Fruit fly (Drosophila melanogaster) whole organism, prepupa: ENCODE measurements around the gene CG15336.

ENCODE experiments used
- Blimp-1 ChIP-seq: fragments of 200-800 bp; sonication (Bioruptor generic); optimal IDR thresholded peaks from 3 replicates; lab custom pipeline; 2017; ENCODE audit warnings: missing biosample characterization, missing genetic modification characterization, mild to moderate bottlenecking, moderate library complexity, missing genetic modification reagents
- CG10631 ChIP-seq: fragments of 200-800 bp; sonication (Bioruptor generic); optimal IDR thresholded peaks from 2 replicates; lab custom pipeline; 2016; ENCODE audit warnings: missing biosample characterization, missing genetic modification characterization
- CG10669 ChIP-seq: fragments of 200-800 bp; sonication (Bioruptor generic); optimal IDR thresholded peaks from 3 replicates; lab custom pipeline; 2018; ENCODE audit warnings: missing biosample characterization, mild to moderate bottlenecking, missing genetic modification characterization, moderate library complexity
- CG11294 ChIP-seq: fragments of 200-800 bp; sonication (Bioruptor generic); IDR thresholded peaks from 2 replicates; pipeline ENCODE4 v1.3.6; 2022; ENCODE audit warnings: missing biosample characterization, missing genetic modification characterization
- CG16779 ChIP-seq: fragments of 200-800 bp; sonication (Bioruptor generic); optimal IDR thresholded peaks from 3 replicates; lab custom pipeline; 2017; ENCODE audit warnings: missing biosample characterization, mild to moderate bottlenecking, missing genetic modification characterization
- CG3032 ChIP-seq: fragments of 200-800 bp; optimal IDR thresholded peaks from 2 replicates; lab custom pipeline; 2019; ENCODE audit warnings: missing biosample characterization, mild to moderate bottlenecking, missing genetic modification characterization, moderate library complexity
- CG32006 ChIP-seq: fragments of 200-800 bp; sonication (Bioruptor generic); optimal IDR thresholded peaks from 3 replicates; lab custom pipeline; 2017; ENCODE audit warnings: missing biosample characterization, mild to moderate bottlenecking, missing genetic modification characterization
- CG34406 ChIP-seq: fragments of 200-800 bp; sonication (Bioruptor generic); optimal IDR thresholded peaks from 3 replicates; lab custom pipeline; 2016; ENCODE audit warnings: missing biosample characterization, missing genetic modification characterization
- CG3919 ChIP-seq: fragments of 200-800 bp; sonication (Bioruptor generic); optimal IDR thresholded peaks from 3 replicates; lab custom pipeline; 2016; ENCODE audit warnings: missing biosample characterization, missing genetic modification characterization
- CG4318 ChIP-seq: fragments of 200-800 bp; sonication (Bioruptor generic); optimal IDR thresholded peaks from 3 replicates; lab custom pipeline; 2017; ENCODE audit warnings: missing biosample characterization, mild to moderate bottlenecking, missing genetic modification characterization
- CG6276 ChIP-seq: fragments of 200-800 bp; sonication (Bioruptor generic); optimal IDR thresholded peaks from 2 replicates; lab custom pipeline; 2017; ENCODE audit warnings: missing biosample characterization, mild to moderate bottlenecking, missing genetic modification characterization
- CG6792 ChIP-seq: fragments of 200-800 bp; sonication (Bioruptor generic); optimal IDR thresholded peaks from 3 replicates; lab custom pipeline; 2016; ENCODE audit warnings: missing biosample characterization, missing genetic modification characterization
- CG6808 ChIP-seq: fragments of 200-800 bp; sonication (Bioruptor generic); optimal IDR thresholded peaks from 3 replicates; lab custom pipeline; 2017; ENCODE audit warnings: missing biosample characterization, missing genetic modification characterization, mild to moderate bottlenecking, moderate library complexity, missing genetic modification reagents
- CG8119 ChIP-seq: fragments of 200-800 bp; sonication (Bioruptor generic); IDR thresholded peaks from 3 replicates; pipeline ENCODE4 v1.3.6; 2022; ENCODE audit warnings: missing biosample characterization, missing genetic modification characterization
- CG8319 ChIP-seq: fragments of 200-800 bp; sonication (Bioruptor generic); optimal IDR thresholded peaks from 3 replicates; lab custom pipeline; 2016; ENCODE audit warnings: missing biosample characterization, missing genetic modification characterization
- CG8632 ChIP-seq: fragments of 200-800 bp; sonication (Bioruptor generic); optimal IDR thresholded peaks from 3 replicates; lab custom pipeline; 2016; ENCODE audit warnings: missing biosample characterization, missing genetic modification characterization
- CG9139 ChIP-seq: fragments of 200-800 bp; sonication (Bioruptor generic); optimal IDR thresholded peaks from 3 replicates; lab custom pipeline; 2017; ENCODE audit warnings: missing biosample characterization, mild to moderate bottlenecking, missing genetic modification characterization
- Eip78C ChIP-seq: fragments of 200-800 bp; sonication (Bioruptor generic); peaks from one replicate; lab custom pipeline; 2016; ENCODE audit warnings: missing biosample characterization, missing genetic modification characterization
- Gug ChIP-seq: fragments of 200-800 bp; sonication (Bioruptor generic); IDR thresholded peaks from 2 replicates; pipeline ENCODE4 v1.3.6; 2022; ENCODE audit warnings: missing biosample characterization, missing genetic modification characterization
- Lpt ChIP-seq: fragments of 200-800 bp; sonication (Bioruptor generic); optimal IDR thresholded peaks from 3 replicates; lab custom pipeline; 2016; ENCODE audit warnings: missing biosample characterization, missing genetic modification characterization
- Met ChIP-seq: fragments of 200-800 bp; sonication (Bioruptor generic); optimal IDR thresholded peaks from 3 replicates; lab custom pipeline; 2016; ENCODE audit warnings: missing biosample characterization, missing genetic modification characterization
- Smox ChIP-seq: fragments of 200-800 bp; sonication (Bioruptor generic); optimal IDR thresholded peaks from 3 replicates; lab custom pipeline; 2016; ENCODE audit warnings: missing biosample characterization, missing genetic modification characterization
- Sox102F ChIP-seq: fragments of 200-800 bp; sonication (Bioruptor generic); optimal IDR thresholded peaks from 2 replicates; lab custom pipeline; 2016; ENCODE audit warnings: missing biosample characterization, mild to moderate bottlenecking, missing genetic modification characterization
- Sox14 ChIP-seq: fragments of 200-800 bp; sonication (Bioruptor generic); optimal IDR thresholded peaks from 3 replicates; lab custom pipeline; 2016; ENCODE audit warnings: missing biosample characterization, missing genetic modification characterization
- achi ChIP-seq: fragments of 200-800 bp; sonication (Bioruptor generic); optimal IDR thresholded peaks from 3 replicates; lab custom pipeline; 2016; ENCODE audit warnings: missing biosample characterization, missing genetic modification characterization
- acj6 ChIP-seq: fragments of 200-800 bp; sonication (Bioruptor generic); optimal IDR thresholded peaks from 3 replicates; lab custom pipeline; 2016; ENCODE audit warnings: missing biosample characterization, missing genetic modification characterization
- cyc ChIP-seq: fragments of 200-800 bp; sonication (Bioruptor generic); optimal IDR thresholded peaks from 3 replicates; lab custom pipeline; 2016; ENCODE audit warnings: missing biosample characterization, missing genetic modification characterization
- dsx ChIP-seq: fragments of 200-800 bp; optimal IDR thresholded peaks from 3 replicates; lab custom pipeline; 2019; ENCODE audit warnings: missing biosample characterization, mild to moderate bottlenecking, missing genetic modification characterization, moderate library complexity; ENCODE audit not compliant: poor library complexity, severe bottlenecking
- esn ChIP-seq: fragments of 200-800 bp; sonication (Bioruptor generic); optimal IDR thresholded peaks from 2 replicates; lab custom pipeline; 2016; ENCODE audit warnings: missing biosample characterization, mild to moderate bottlenecking, missing genetic modification characterization, moderate library complexity
- fd85E ChIP-seq: fragments of 200-800 bp; sonication (Bioruptor generic); optimal IDR thresholded peaks from 3 replicates; lab custom pipeline; 2016; ENCODE audit warnings: missing biosample characterization, missing genetic modification characterization
- lz ChIP-seq: fragments of 200-800 bp; sonication (Bioruptor generic); optimal IDR thresholded peaks from 3 replicates; lab custom pipeline; 2016; ENCODE audit warnings: missing biosample characterization, missing genetic modification characterization
- spab ChIP-seq: fragments of 200-800 bp; sonication (Bioruptor generic); optimal IDR thresholded peaks from 2 replicates; lab custom pipeline; 2017; ENCODE audit warnings: missing biosample characterization, mild to moderate bottlenecking, missing genetic modification characterization, missing genetic modification reagents
- topi ChIP-seq: fragments of 200-800 bp; sonication (Bioruptor generic); optimal IDR thresholded peaks from 3 replicates; lab custom pipeline; 2016; ENCODE audit warnings: missing biosample characterization, missing genetic modification characterization

Gene CG15336

dm6 chrX:8143537-8143936, 4.2 kb upstream of the CG15336 start, which contains the start of gene CG17982 (continued):
- no peak for TF ChIP-seq CG9139 (GFP tag; lab: Kevin White, UChicago)
- peak; percentile 81 for TF ChIP-seq CG8319
- peak; percentile 94 for TF ChIP-seq CG3919 (GFP tag; lab: Kevin White, UChicago)
- peak; percentile 85 for TF ChIP-seq dsx (GFP tag; lab: Kevin White, UChicago)
- TF ChIP-seq CG6808 (GFP tag; lab: Kevin White, UChicago) = peak; percentile 85
- TF ChIP-seq fd85E (GFP tag; lab: Kevin White, UChicago) = peak; percentile 68
- no peak for TF ChIP-seq CG16779
- peak; percentile 94 for TF ChIP-seq lz (GFP tag; lab: Kevin White, UChicago)
- peak; percentile 96 for TF ChIP-seq Eip78C (GFP tag; lab: Kevin White, UChicago)
- peak; percentile 81 for TF ChIP-seq Gug (GFP tag; lab: Robert Waterston, UW)
- peak; percentile 91 for TF ChIP-seq acj6 (GFP tag; lab: Kevin White, UChicago)
- peak; percentile 95 for TF ChIP-seq Sox102F (GFP tag; lab: Kevin White, UChicago)
- peak; percentile 96 for TF ChIP-seq esn (GFP tag; lab: Kevin White, UChicago)
- peak; percentile 92 for TF ChIP-seq CG6276 (GFP tag; lab: Kevin White, UChicago)
- TF ChIP-seq CG8632 = peak; percentile 90
- peak; percentile 90 for TF ChIP-seq CG10631 (GFP tag; lab: Kevin White, UChicago)
- TF ChIP-seq Blimp-1 (GFP tag; lab: Kevin White, UChicago) = no peak
- TF ChIP-seq, all 60 proteins: peak for 52

- TF ChIP-seq achi (GFP tag; lab: Kevin White, UChicago) (no peak), topi (GFP tag; lab: Kevin White, UChicago) (peak; percentile 46), CG11294 (GFP tag; lab: Robert Waterston, UW) (no peak), CG3032 (tag; lab: Kevin White, UChicago) (peak; percentile 39), Sox14 (GFP tag; lab: Kevin White, UChicago) (peak; percentile 22), Met (GFP tag; lab: Kevin White, UChicago) (no peak), Lpt (GFP tag; lab: Kevin White, UChicago) (no peak), Eip78C (GFP tag; lab: Kevin White, UChicago) (peak; percentile 74), CG34406 (GFP tag; lab: Kevin White, UChicago) (no peak), CG6792 (GFP tag; lab: Kevin White, UChicago) (no peak), CG8119 (no peak), esn (GFP tag; lab: Kevin White, UChicago) (peak; percentile 39), cyc (peak; percentile 13), Blimp-1 (GFP tag; lab: Kevin White, UChicago) (no peak), acj6 (GFP tag; lab: Kevin White, UChicago) (peak; percentile 10), CG4318 (GFP tag; lab: Kevin White, UChicago) (no peak), lz (GFP tag; lab: Kevin White, UChicago) (peak; percentile 15)
These were observed 2.1 kb upstream of the CG15336 start, which contains the start of the genes alpha-PheRS and CG2129 for dm6 chrX:8145501-8146157. alpha-PheRS (minus strand) TSS chrX:8145602. CG2129 (plus strand) TSS chrX:8145839.

dm6 chrX:8148556-8148955, 807 bp downstream of the CG15336 start, which contains the start of gene CG10959:
CG10959 (plus strand) TSS chrX:8148783.
- TF ChIP-seq CG10669 (GFP tag; lab: Kevin White, UChicago) (no peak), spab (GFP tag; lab: Kevin White, UChicago) (no peak), Eip78C (GFP tag; lab: Kevin White, UChicago) (peak; percentile 32)

- TF ChIP-seq CG32006 (no peak), acj6 (GFP tag; lab: Kevin White, UChicago) (no peak), Smox (no peak)
These were observed 4.3 kb downstream of the CG15336 start, which contains the start of gene Gbeta5 for dm6 chrX:8152077-8152476. Gbeta5 (minus strand) TSS chrX:8152275.
